Worm (Caenorhabditis elegans): ENCODE measurements around the gene K05F1.9.

- no peak for TF ChIP-seq nhr-77 (tag; optimal IDR thresholded peaks at IDR 0.05)
- no peak for TF ChIP-seq ztf-11 (tag; optimal IDR thresholded peaks at IDR 0.05)
- TF ChIP-seq pag-3 (tag; optimal IDR thresholded peaks at IDR 0.05; ENCODE audit: borderline replicate concordance, insufficient read depth), result no peak
- TF ChIP-seq nhr-90 (tag; optimal IDR thresholded peaks at IDR 0.05; ENCODE audit: poor library complexity), result no peak
Measured at ce11 chrII:5805303-5805702, 4.3 kb upstream of the K05F1.9 start, which contains the start of gene K05F1.10.
